Worm (Caenorhabditis elegans): ENCODE results near the gene gcy-18.

ce11 chrIV:12892194-12892593, 32.3 kb downstream of the gcy-18 start, which contains the start of gene K08D8.1:
- TF ChIP-seq tbx-11 (GFP tag; IDR thresholded peaks at IDR 0.05) (no peak), tbx-37 (GFP tag; conservative IDR thresholded peaks at IDR 0.05) (no peak), aly-1 (tag; optimal IDR thresholded peaks at IDR 0.05) (no peak), ama-1 (optimal IDR thresholded peaks at IDR 0.05) (no peak), tra-4 (tag; optimal IDR thresholded peaks at IDR 0.05) (no peak), scrt-1 (GFP tag; IDR thresholded peaks at IDR 0.05) (no peak), flt-1 (GFP tag; IDR thresholded peaks at IDR 0.05) (no peak), ets-7 (tag; optimal IDR thresholded peaks at IDR 0.05) (no peak), ceh-13 (GFP tag; optimal IDR thresholded peaks at IDR 0.05) (no peak)
